Worm (Caenorhabditis elegans) whole organism, L3 larva: ENCODE results near the gene tdp-1.

Source experiments
- aly-2 ChIP-seq: fragments of 150-350 bp; optimal IDR thresholded peaks from 2 replicates; lab custom pipeline; 2014; ENCODE audit warnings: missing biosample characterization, missing genetic modification characterization
- egl-27 ChIP-seq: sonication (generic microtip); optimal IDR thresholded peaks from 4 replicates; lab custom pipeline; 2017; ENCODE audit warnings: missing biosample characterization, missing genetic modification reagents, missing genetic modification characterization
- elt-1 ChIP-seq: fragments of 150-350 bp; optimal IDR thresholded peaks from 2 replicates; lab custom pipeline; 2014; ENCODE audit warnings: missing biosample characterization, missing genetic modification characterization
- lin-15B ChIP-seq: fragments of 150-350 bp; optimal IDR thresholded peaks from 2 replicates; lab custom pipeline; 2014; ENCODE audit warnings: missing biosample characterization, missing genetic modification characterization
- lsy-12 ChIP-seq: sonication (generic microtip); optimal IDR thresholded peaks from 2 replicates; lab custom pipeline; 2016; ENCODE audit warnings: mild to moderate bottlenecking, missing genetic modification characterization, missing compliant biosample characterization
- mdl-1 ChIP-seq: fragments of 150-350 bp; optimal IDR thresholded peaks from 2 replicates; lab custom pipeline; 2014; ENCODE audit warnings: missing biosample characterization, missing genetic modification characterization
- nhr-11 ChIP-seq: fragments of 150-350 bp; optimal IDR thresholded peaks from 2 replicates; lab custom pipeline; 2014; ENCODE audit warnings: missing biosample characterization, missing genetic modification characterization
- nhr-12 ChIP-seq: fragments of 150-350 bp; optimal IDR thresholded peaks from 2 replicates; lab custom pipeline; 2014; ENCODE audit warnings: missing biosample characterization, missing genetic modification characterization
- nhr-23 ChIP-seq: fragments of 150-350 bp; optimal IDR thresholded peaks from 2 replicates; lab custom pipeline; 2014; ENCODE audit warnings: missing biosample characterization, missing genetic modification reagents, missing genetic modification characterization
- nhr-237 ChIP-seq: fragments of 150-350 bp; optimal IDR thresholded peaks from 2 replicates; lab custom pipeline; 2014; ENCODE audit warnings: missing biosample characterization, missing genetic modification characterization
- nhr-76 ChIP-seq: fragments of 150-350 bp; sonication (generic microtip); optimal IDR thresholded peaks from 5 replicates; lab custom pipeline; 2014; ENCODE audit warnings: missing biosample characterization, missing genetic modification characterization
- tbx-2 ChIP-seq: sonication (generic microtip); optimal IDR thresholded peaks from 2 replicates; lab custom pipeline; 2016; ENCODE audit warnings: mild to moderate bottlenecking, missing genetic modification characterization, missing compliant biosample characterization
- unc-39 ChIP-seq: sonication (generic microtip); optimal IDR thresholded peaks from 4 replicates; lab custom pipeline; 2017; ENCODE audit warnings: missing biosample characterization, missing genetic modification characterization
- unc-62 ChIP-seq: fragments of 150-350 bp; sonication (generic microtip); optimal IDR thresholded peaks from 4 replicates; lab custom pipeline; 2014; ENCODE audit warnings: missing biosample characterization, missing genetic modification reagents, missing genetic modification characterization

DNA sequence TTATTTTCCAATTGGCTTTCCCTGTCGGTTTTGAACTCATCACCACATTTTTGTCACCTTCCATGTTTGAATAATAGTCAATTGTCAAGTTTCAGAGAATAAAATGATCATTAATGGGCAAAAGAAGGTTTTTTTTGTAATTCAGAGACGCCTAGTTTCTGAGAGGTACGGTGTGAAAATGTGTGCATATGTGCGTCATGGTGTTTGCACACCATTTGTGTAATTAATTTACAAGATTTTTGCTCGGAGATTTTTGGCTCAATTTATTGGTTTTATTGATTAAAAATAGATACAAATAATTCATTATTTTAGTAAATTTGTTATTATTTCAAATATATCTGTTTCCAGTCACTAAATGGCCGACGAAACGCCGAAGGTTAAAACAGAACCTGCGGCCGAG, at the start of gene tdp-1, which contains the start of gene F44G4.3:
- TF ChIP-seq elt-1 (tag; lab: Kevin White, UChicago) (no peak), unc-39 (tag; lab: Kevin White, UChicago) (no peak), lin-15B (tag; lab: Kevin White, UChicago) (no peak), lsy-12 (no peak), unc-62 (no peak), nhr-11 (tag; lab: Kevin White, UChicago) (no peak), nhr-76 (tag; lab: Kevin White, UChicago) (no peak), egl-27 (tag; lab: Kevin White, UChicago) (no peak), nhr-237 (tag; lab: Kevin White, UChicago) (no peak), tbx-2 (tag; lab: Kevin White, UChicago) (no peak), mdl-1 (tag; lab: Kevin White, UChicago) (no peak), nhr-23 (tag; lab: Kevin White, UChicago) (no peak), aly-2 (tag; lab: Kevin White, UChicago) (no peak), nhr-12 (no peak)
